Worm (Caenorhabditis elegans): ENCODE results near the gene tbc-19.

tbc-19 gene

DNA sequence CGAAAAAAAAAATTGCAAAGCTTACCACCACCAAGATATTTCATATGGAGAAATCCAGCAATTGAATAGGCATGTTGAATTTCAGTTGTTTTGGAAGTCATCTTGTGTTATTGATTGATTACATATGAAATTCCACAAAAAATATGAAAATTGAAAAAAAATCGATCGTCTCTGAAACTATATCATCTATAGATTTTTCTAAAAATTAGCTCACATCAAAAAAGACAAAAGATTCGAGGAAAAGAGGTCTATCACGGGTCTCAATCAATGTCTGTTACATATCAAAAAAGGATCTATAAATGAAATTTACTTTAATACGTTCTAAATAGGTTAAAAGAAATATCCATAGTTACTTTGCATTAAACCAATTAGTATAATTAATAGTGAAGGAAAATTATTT is at the start of gene tbc-19:
Gene tbc-19 (minus strand): TSS at position 101 of the 400 bp plus-strand sequence.
- TF ChIP-seq zfh-2 (GFP tag; conservative IDR thresholded peaks at IDR 0.05): no peak
- TF ChIP-seq snpc-4 (GFP tag; optimal IDR thresholded peaks at IDR 0.05): no peak
- no peak for TF ChIP-seq snpc-4 (tag; optimal IDR thresholded peaks at IDR 0.05)

DNA sequence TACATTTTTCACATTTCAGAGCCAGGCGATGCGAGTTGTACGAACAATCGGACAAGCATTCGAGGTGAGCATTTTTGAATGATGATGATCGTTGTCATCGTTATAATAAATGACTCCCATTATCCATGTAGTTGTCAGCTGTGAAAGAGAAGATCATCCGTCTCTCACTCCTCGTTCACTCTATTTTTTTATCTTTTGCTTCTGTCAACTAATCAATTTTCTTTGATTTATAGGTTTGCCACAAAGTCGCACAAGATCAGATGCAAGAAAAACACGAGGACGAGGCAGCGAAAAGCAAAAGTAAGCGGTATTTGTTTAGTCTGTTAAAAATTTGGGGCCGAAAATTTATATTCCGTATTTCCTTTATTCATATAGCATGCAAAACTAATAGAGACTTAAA is 44.2 kb upstream of the tbc-19 start:
- TF ChIP-seq tlf-1 (GFP tag; optimal IDR thresholded peaks at IDR 0.05) (no peak), F57C9.4 (tag; optimal IDR thresholded peaks at IDR 0.05) (no peak), hsf-1 (GFP tag; IDR thresholded peaks at IDR 0.05) (no peak), nhr-80 (tag; optimal IDR thresholded peaks at IDR 0.05) (no peak), attf-5 (GFP tag; optimal IDR thresholded peaks at IDR 0.05) (no peak), unc-62 (GFP tag; optimal IDR thresholded peaks at IDR 0.05) (no peak), ceh-79 (tag; optimal IDR thresholded peaks at IDR 0.05) (no peak), him-1 (tag; optimal IDR thresholded peaks at IDR 0.05) (no peak), ZK185.1 (tag; optimal IDR thresholded peaks at IDR 0.05; ENCODE audit: poor library complexity, severe bottlenecking) (no peak), K11D2.4 (GFP tag; IDR thresholded peaks at IDR 0.05) (no peak), nfya-2 (GFP tag; IDR thresholded peaks at IDR 0.05) (no peak), F49E8.2 (tag; optimal IDR thresholded peaks at IDR 0.05; ENCODE audit: insufficient read depth) (no peak), nhr-120 (GFP tag; IDR thresholded peaks at IDR 0.05) (no peak), sdz-38 (tag; optimal IDR thresholded peaks at IDR 0.05) (no peak), B0035.1 (tag; optimal IDR thresholded peaks at IDR 0.05) (no peak)

DNA sequence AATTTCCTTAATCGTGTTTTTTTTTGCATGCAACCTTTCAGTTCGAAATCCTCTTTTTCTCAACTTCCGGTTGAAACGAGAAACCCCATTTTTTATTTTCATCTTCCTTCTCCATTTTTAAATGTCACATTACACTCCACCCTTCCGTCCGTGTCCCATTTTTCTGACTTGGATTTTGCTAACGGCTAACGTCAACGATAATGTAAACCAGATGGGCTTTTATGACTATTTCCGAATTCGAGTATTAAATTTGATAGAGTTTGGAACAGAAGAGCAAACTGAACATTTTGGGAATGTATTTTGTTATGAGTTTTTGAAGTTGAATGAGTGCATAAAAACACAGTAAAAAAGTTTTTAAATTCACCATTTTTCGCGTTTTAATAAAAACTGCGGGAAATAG is 43.4 kb upstream of the tbc-19 start:
- TF ChIP-seq fkh-3 (tag; optimal IDR thresholded peaks at IDR 0.05): no peak
- TF ChIP-seq let-607 (tag; optimal IDR thresholded peaks at IDR 0.05): no peak
- no peak for TF ChIP-seq nhr-90 (tag; optimal IDR thresholded peaks at IDR 0.05)
- TF ChIP-seq tbx-9 (tag; optimal IDR thresholded peaks at IDR 0.05; ENCODE audit: borderline replicate concordance): no peak
- TF ChIP-seq C06A6.2 (GFP tag; conservative IDR thresholded peaks at IDR 0.05): no peak
- no peak for TF ChIP-seq lin-35 (GFP tag; optimal IDR thresholded peaks at IDR 0.05)

DNA sequence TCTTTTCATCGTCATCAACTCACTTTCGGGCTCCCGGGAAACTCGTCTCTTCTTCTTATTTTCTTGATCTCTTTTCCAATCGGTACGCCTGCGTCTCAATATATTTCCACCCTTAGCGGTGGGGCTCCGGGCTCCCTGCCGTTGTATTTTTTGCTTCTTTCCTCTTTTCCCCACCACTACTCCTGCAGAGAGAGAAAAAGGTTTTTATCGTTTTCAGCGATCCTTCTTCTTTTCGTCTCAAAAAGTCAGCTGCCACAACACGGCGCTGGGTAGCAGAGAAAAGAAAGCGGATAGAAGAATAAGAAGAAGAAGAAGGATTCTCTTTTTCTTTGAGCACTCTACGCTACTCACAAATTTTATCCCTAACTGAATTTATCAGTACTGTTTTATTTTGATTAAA is 42.5 kb upstream of the tbc-19 start:
- no peak for TF ChIP-seq tbx-9 (tag; optimal IDR thresholded peaks at IDR 0.05; ENCODE audit: borderline replicate concordance)
- no peak for TF ChIP-seq K11D2.4 (GFP tag; IDR thresholded peaks at IDR 0.05)
- peak; percentile 41; the same call in 1 of the 2 replicates for TF ChIP-seq zfh-2 (GFP tag; conservative IDR thresholded peaks at IDR 0.05)
- no peak for TF ChIP-seq die-1 (tag; optimal IDR thresholded peaks at IDR 0.05)
- no peak for TF ChIP-seq lin-40 (tag; optimal IDR thresholded peaks at IDR 0.05)
- TF ChIP-seq cebp-2 (GFP tag; IDR thresholded peaks at IDR 0.05): no peak
- TF ChIP-seq egl-18 (GFP tag; IDR thresholded peaks at IDR 0.05): no peak
- no peak for TF ChIP-seq T07F8.4 (tag; optimal IDR thresholded peaks at IDR 0.05)

DNA sequence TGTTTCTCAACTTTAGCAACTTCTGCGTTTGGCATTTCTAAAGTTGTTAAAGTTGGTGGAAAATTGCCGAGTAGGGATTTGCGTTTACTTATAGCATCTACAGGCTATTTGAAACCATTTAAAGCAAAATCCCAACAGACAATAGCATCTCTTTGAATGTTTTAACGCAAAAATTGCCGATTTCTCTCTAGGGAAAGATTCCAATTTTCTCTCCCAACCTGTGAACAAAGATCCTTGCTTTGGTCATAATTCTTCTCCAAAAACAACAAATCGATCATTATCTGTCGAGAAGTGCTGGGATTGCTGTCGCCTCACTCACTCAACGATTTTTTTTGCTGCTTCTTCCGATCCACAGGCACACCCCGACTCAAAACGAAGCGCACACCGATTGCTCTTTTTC is 41.4 kb upstream of the tbc-19 start:
- TF ChIP-seq C06A6.2 (GFP tag; conservative IDR thresholded peaks at IDR 0.05): no peak
- TF ChIP-seq F37B4.10 (GFP tag; IDR thresholded peaks at IDR 0.05): no peak
- TF ChIP-seq nhr-120 (GFP tag; IDR thresholded peaks at IDR 0.05): no peak
- no peak for TF ChIP-seq egrh-3 (GFP tag; IDR thresholded peaks at IDR 0.05)
- no peak for TF ChIP-seq him-1 (tag; optimal IDR thresholded peaks at IDR 0.05)
- no peak for TF ChIP-seq ztf-18 (tag; optimal IDR thresholded peaks at IDR 0.05)
- no peak for TF ChIP-seq F23B12.7 (tag; optimal IDR thresholded peaks at IDR 0.05; ENCODE audit: insufficient read depth)
- TF ChIP-seq cebp-2 (GFP tag; IDR thresholded peaks at IDR 0.05): no peak
- TF ChIP-seq sea-2 (GFP tag; IDR thresholded peaks at IDR 0.05): no peak
- no peak for TF ChIP-seq aptf-3 (GFP tag; IDR thresholded peaks at IDR 0.05)
- no peak for TF ChIP-seq xnd-1 (tag; optimal IDR thresholded peaks at IDR 0.05)
- no peak for TF ChIP-seq nhr-179 (tag; optimal IDR thresholded peaks at IDR 0.05)
- TF ChIP-seq F10E7.11 (tag; optimal IDR thresholded peaks at IDR 0.05): no peak
- no peak for TF ChIP-seq Y53G8AR.9 (GFP tag; conservative IDR thresholded peaks at IDR 0.05)
- no peak for TF ChIP-seq hrde-1 (tag; optimal IDR thresholded peaks at IDR 0.05; ENCODE audit: borderline replicate concordance)

All from whole organism, young adult.